Worm (Caenorhabditis elegans) whole organism, L1 larva: ENCODE data around the gene ZC449.4.

Experiments used
- C16A3.4 ChIP-seq: fragments of 150-350 bp; optimal IDR thresholded peaks from 2 replicates; lab custom pipeline; 2014; ENCODE audit warnings: missing biosample characterization, missing genetic modification characterization
- ceh-82 ChIP-seq, 3 experiments: fragments of 150-350 bp in 1 of 3; sonication (generic microtip) in 2 of 3; optimal IDR thresholded peaks; 2 replicates each; lab custom pipeline; 2014 to 2017; ENCODE audit warnings: missing biosample characterization in 3 of 3, missing genetic modification characterization in 3 of 3
- dpl-1 ChIP-seq, 3 experiments: fragments of 150-350 bp in 2 of 3; sonication (generic microtip) in 1 of 3; optimal IDR thresholded peaks; 2 replicates each; lab custom pipeline; 2014 to 2017; ENCODE audit warnings: missing biosample characterization in 3 of 3, missing genetic modification characterization in 3 of 3, missing genetic modification reagents in 3 of 3
- ets-5 ChIP-seq: fragments of 200-800 bp; sonication (Bioruptor generic); IDR thresholded peaks from 2 replicates; pipeline ENCODE4 v1.3.6; 2022; ENCODE audit warnings: missing genetic modification characterization, missing compliant biosample characterization
- hlh-4 ChIP-seq: sonication (generic microtip); optimal IDR thresholded peaks from 2 replicates; lab custom pipeline; 2016; ENCODE audit warnings: mild to moderate bottlenecking, missing genetic modification characterization, missing compliant biosample characterization
- jun-1 ChIP-seq: fragments of 150-350 bp; optimal IDR thresholded peaks from 2 replicates; lab custom pipeline; 2014; ENCODE audit warnings: missing biosample characterization, missing genetic modification reagents, missing genetic modification characterization
- nhr-11 ChIP-seq: fragments of 150-350 bp; optimal IDR thresholded peaks from 2 replicates; lab custom pipeline; 2014; ENCODE audit warnings: missing biosample characterization, missing genetic modification characterization
- nhr-237 ChIP-seq: fragments of 150-350 bp; optimal IDR thresholded peaks from 2 replicates; lab custom pipeline; 2014; ENCODE audit warnings: missing biosample characterization, missing genetic modification characterization
- tbx-2 ChIP-seq: sonication (generic microtip); optimal IDR thresholded peaks from 2 replicates; lab custom pipeline; 2016; ENCODE audit warnings: missing genetic modification characterization, missing compliant biosample characterization

- TF ChIP-seq hlh-4 (tag; lab: Kevin White, UChicago) (no peak), jun-1 (no peak), nhr-237 (tag; lab: Kevin White, UChicago) (no peak), dpl-1 (GFP tag; optimal IDR thresholded peaks at IDR 0.05; lab: Kevin White, UChicago) (no peak), nhr-11 (tag; lab: Kevin White, UChicago) (no peak), C16A3.4 (tag; lab: Kevin White, UChicago) (no peak), ceh-82 (tag; optimal IDR thresholded peaks at IDR 0.05; lab: Kevin White, UChicago) (no peak), ets-5 (GFP tag; lab: Robert Waterston, UW) (no peak), tbx-2 (tag; lab: Kevin White, UChicago) (no peak)
Observed at ce11 chrX:4987617-4988016, 46.2 kb downstream of the ZC449.4 start.
